Worm (Caenorhabditis elegans) whole organism, young adult: Measurements from ENCODE around the gene Y45F3A.1.

Experiments
- B0035.1 ChIP-seq: sonication (generic microtip); optimal IDR thresholded peaks from 2 replicates; lab custom pipeline; 2016; ENCODE audit warnings: missing genetic modification characterization, mild to moderate bottlenecking, missing compliant biosample characterization, missing genotype, missing genetic modification reagents
- B0336.3 ChIP-seq: fragments of 200-800 bp; sonication (Bioruptor generic); IDR thresholded peaks from 2 replicates; pipeline ENCODE4 v1.3.6; 2022; ENCODE audit warnings: missing genetic modification characterization, missing compliant biosample characterization
- C17E4.6 ChIP-seq: fragments of 200-800 bp; sonication (Bioruptor generic); IDR thresholded peaks from 2 replicates; pipeline ENCODE4 v1.3.6; 2022; ENCODE audit warnings: missing genetic modification reagents, missing genetic modification characterization, missing compliant biosample characterization
- D2030.7 ChIP-seq: fragments of 200-800 bp; sonication (Bioruptor generic); IDR thresholded peaks from 2 replicates; pipeline ENCODE4 v1.3.6; 2022; ENCODE audit warnings: missing genetic modification reagents, missing genetic modification characterization, missing compliant biosample characterization
- F10E7.11 ChIP-seq: sonication (generic microtip); optimal IDR thresholded peaks from 2 replicates; lab custom pipeline; 2017; ENCODE audit warnings: mild to moderate bottlenecking, missing genetic modification characterization, moderate library complexity, missing compliant biosample characterization
- F23B12.7 ChIP-seq: sonication (generic microtip); optimal IDR thresholded peaks from 2 replicates; lab custom pipeline; 2017; ENCODE audit warnings: missing genetic modification characterization, mild to moderate bottlenecking, missing compliant biosample characterization, antibody characterized with exemption, moderate library complexity; ENCODE audit not compliant: insufficient read depth
- F37B4.10 ChIP-seq: fragments of 200-800 bp; sonication (Bioruptor generic); IDR thresholded peaks from 2 replicates; pipeline ENCODE4 v1.3.6; 2022; ENCODE audit warnings: missing genetic modification characterization, missing compliant biosample characterization
- K12H6.12 ChIP-seq: fragments of 200-800 bp; sonication (Bioruptor generic); optimal IDR thresholded peaks from 2 replicates; lab custom pipeline; 2018; ENCODE audit warnings: mild to moderate bottlenecking, missing genetic modification characterization, missing compliant biosample characterization
- ZK185.1 ChIP-seq: sonication (generic microtip); optimal IDR thresholded peaks from 2 replicates; lab custom pipeline; 2016; ENCODE audit warnings: mild to moderate bottlenecking, missing genetic modification characterization, missing compliant biosample characterization; ENCODE audit not compliant: poor library complexity, severe bottlenecking
- attf-5 ChIP-seq: fragments of 200-800 bp; sonication (Bioruptor generic); optimal IDR thresholded peaks from 2 replicates; lab custom pipeline; 2018; ENCODE audit warnings: mild to moderate bottlenecking, missing genetic modification characterization, missing compliant biosample characterization
- attf-6 ChIP-seq: fragments of 200-800 bp; sonication (Bioruptor generic); IDR thresholded peaks from 2 replicates; pipeline ENCODE4 v1.3.6; 2022; ENCODE audit warnings: missing genetic modification reagents, missing genetic modification characterization, missing compliant biosample characterization
- cebp-1 ChIP-seq, 2 experiments: fragments of 200-800 bp in 1 of 2; sonication (Bioruptor generic) in 1 of 2; sonication (generic microtip) in 1 of 2; IDR thresholded peaks in 1 of 2; optimal IDR thresholded peaks in 1 of 2; 2 replicates each; pipeline versions ENCODE4 v1.3.6 to Lab custom; 2017 to 2022; ENCODE audit warnings: missing compliant biosample characterization in 2 of 2, missing genetic modification characterization in 2 of 2, mild to moderate bottlenecking in 1 of 2, missing genetic modification reagents in 1 of 2, moderate library complexity in 1 of 2
- ceh-100 ChIP-seq: fragments of 200-800 bp; sonication (Bioruptor generic); IDR thresholded peaks from 2 replicates; pipeline ENCODE4 v1.3.6; 2022; ENCODE audit warnings: missing genetic modification reagents, missing genetic modification characterization, missing compliant biosample characterization
- ceh-58 ChIP-seq: fragments of 200-800 bp; sonication (Bioruptor generic); IDR thresholded peaks from 2 replicates; pipeline ENCODE4 v1.3.6; 2022; ENCODE audit warnings: missing genetic modification characterization, missing compliant biosample characterization
- egl-44 ChIP-seq: fragments of 200-800 bp; sonication (Bioruptor generic); IDR thresholded peaks from 2 replicates; pipeline ENCODE4 v1.3.6; 2022; ENCODE audit warnings: missing genetic modification reagents, missing genetic modification characterization, missing compliant biosample characterization
- hmg-1.2 ChIP-seq: fragments of 200-800 bp; sonication (Bioruptor generic); IDR thresholded peaks from 2 replicates; pipeline ENCODE4 v1.3.6; 2022; ENCODE audit warnings: missing genetic modification reagents, missing genetic modification characterization, missing compliant biosample characterization
- hmg-20 ChIP-seq: fragments of 200-800 bp; sonication (Bioruptor generic); IDR thresholded peaks from 2 replicates; pipeline ENCODE4 v1.3.6; 2022; ENCODE audit warnings: missing genetic modification reagents, missing genetic modification characterization, missing compliant biosample characterization
- let-526 ChIP-seq: fragments of 200-800 bp; sonication (Bioruptor generic); IDR thresholded peaks from 2 replicates; pipeline ENCODE4 v1.3.6; 2022; ENCODE audit warnings: missing genetic modification reagents, missing genetic modification characterization, missing compliant biosample characterization
- lin-40 ChIP-seq: sonication (generic microtip); optimal IDR thresholded peaks from 2 replicates; lab custom pipeline; 2016; ENCODE audit warnings: missing genetic modification characterization, mild to moderate bottlenecking, missing compliant biosample characterization, missing genotype, missing genetic modification reagents
- lin-54 ChIP-seq: fragments of 200-800 bp; sonication (Bioruptor generic); optimal IDR thresholded peaks from 2 replicates; lab custom pipeline; 2018; ENCODE audit warnings: mild to moderate bottlenecking, missing genetic modification characterization, missing compliant biosample characterization
- madf-3 ChIP-seq: fragments of 200-800 bp; sonication (Bioruptor generic); IDR thresholded peaks from 2 replicates; pipeline ENCODE4 v1.3.6; 2022; ENCODE audit warnings: missing genetic modification reagents, missing genetic modification characterization, missing compliant biosample characterization
- mcd-1 ChIP-seq: fragments of 200-800 bp; sonication (Bioruptor generic); IDR thresholded peaks from 2 replicates; pipeline ENCODE4 v1.3.6; 2022; ENCODE audit warnings: missing genetic modification reagents, missing genetic modification characterization, missing compliant biosample characterization
- nhr-80 ChIP-seq: sonication (generic microtip); optimal IDR thresholded peaks from 2 replicates; lab custom pipeline; 2016; ENCODE audit warnings: missing genetic modification characterization, missing compliant biosample characterization
- pbrm-1 ChIP-seq: fragments of 200-800 bp; sonication (Bioruptor generic); IDR thresholded peaks from 2 replicates; pipeline ENCODE4 v1.3.6; 2022; ENCODE audit warnings: missing genetic modification reagents, missing genetic modification characterization, missing compliant biosample characterization
- pha-4 ChIP-seq: fragments of 150-350 bp; sonication (generic microtip); optimal IDR thresholded peaks from 2 replicates; lab custom pipeline; 2014; ENCODE audit warnings: missing biosample characterization, missing genetic modification reagents, missing genetic modification characterization
- rcor-1 ChIP-seq: fragments of 200-800 bp; sonication (Bioruptor generic); IDR thresholded peaks from 2 replicates; pipeline ENCODE4 v1.3.6; 2022; ENCODE audit warnings: missing genetic modification reagents, missing genetic modification characterization, missing compliant biosample characterization
- repo-1 ChIP-seq: sonication (generic microtip); optimal IDR thresholded peaks from 2 replicates; lab custom pipeline; 2017; ENCODE audit warnings: mild to moderate bottlenecking, missing genetic modification characterization, missing compliant biosample characterization
- snpc-4 ChIP-seq, 5 experiments: fragments of 150-350 bp in 1 of 5; sonication (generic microtip) in 4 of 5; optimal IDR thresholded peaks; 2 replicates each; lab custom pipeline; 2014 to 2018; ENCODE audit warnings: missing genetic modification characterization in 5 of 5, missing biosample characterization in 3 of 5, antibody characterized with exemption in 2 of 5, mild to moderate bottlenecking in 2 of 5, missing compliant biosample characterization in 2 of 5, missing genotype in 2 of 5, moderate library complexity in 2 of 5, missing genetic modification reagents in 1 of 5
- sptf-2 ChIP-seq: fragments of 200-800 bp; sonication (Bioruptor generic); optimal IDR thresholded peaks from 2 replicates; lab custom pipeline; 2018; ENCODE audit warnings: mild to moderate bottlenecking, missing genetic modification characterization, missing compliant biosample characterization
- tbp1 ChIP-seq: fragments of 200-800 bp; sonication (Bioruptor generic); optimal IDR thresholded peaks from 2 replicates; lab custom pipeline; 2018; ENCODE audit warnings: mild to moderate bottlenecking, missing genetic modification characterization, missing compliant biosample characterization
- xnd-1 ChIP-seq: sonication (generic microtip); optimal IDR thresholded peaks from 2 replicates; lab custom pipeline; 2016; ENCODE audit warnings: missing genotype, missing genetic modification reagents, missing genetic modification characterization, missing compliant biosample characterization
- zfh-2 ChIP-seq: fragments of 200-800 bp; sonication (Bioruptor generic); conservative IDR thresholded peaks from 2 replicates; pipeline ENCODE4 v1.3.6; 2022; ENCODE audit warnings: missing genetic modification reagents, missing genetic modification characterization, missing compliant biosample characterization
- zim-3 ChIP-seq: sonication (generic microtip); optimal IDR thresholded peaks from 2 replicates; lab custom pipeline; 2017; ENCODE audit warnings: mild to moderate bottlenecking, missing genetic modification characterization, moderate library complexity, missing compliant biosample characterization
- ztf-18 ChIP-seq: sonication (generic microtip); optimal IDR thresholded peaks from 2 replicates; lab custom pipeline; 2016; ENCODE audit warnings: missing genotype, mild to moderate bottlenecking, missing genetic modification characterization, missing compliant biosample characterization

The Y45F3A.1 gene

DNA sequence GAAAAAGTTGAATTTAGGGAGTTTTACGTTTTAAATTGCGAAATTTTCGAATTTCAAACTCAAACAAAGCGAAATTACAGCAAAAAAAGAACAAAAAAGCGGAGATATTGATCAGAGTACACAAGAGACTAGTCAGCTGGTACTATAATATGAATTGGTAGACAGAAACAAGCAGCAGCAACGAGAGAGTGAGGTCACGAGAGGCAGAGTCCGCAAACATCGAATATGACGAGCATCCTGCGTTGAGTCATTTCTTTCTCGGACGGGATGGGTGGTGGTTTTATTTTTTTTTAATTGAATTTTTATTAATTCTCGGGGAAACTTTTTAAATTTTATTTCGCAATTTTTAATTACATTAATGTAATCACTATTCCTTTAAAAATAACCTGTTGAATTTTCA, 38.0 kb upstream of the Y45F3A.1 start:
- TF ChIP-seq nhr-80 (peak; percentile 70), repo-1 (tag; lab: Kevin White, UChicago) (no peak), sptf-2 (GFP tag; lab: Kevin White, UChicago) (no peak), D2030.7 (GFP tag; lab: Robert Waterston, UW) (no peak), rcor-1 (peak; percentile 7; the same call in 1 of the 2 replicates), F37B4.10 (GFP tag; lab: Robert Waterston, UW) (no peak), pha-4 (peak; percentile 32), F23B12.7 (tag; lab: Kevin White, UChicago) (peak; percentile 4), attf-5 (GFP tag; lab: Kevin White, UChicago) (peak; percentile 89), ceh-100 (GFP tag; lab: Robert Waterston, UW) (0 out of 2 replicates have a peak, but pooled peaks have one; percentile 9), mcd-1 (GFP tag; lab: Robert Waterston, UW) (peak; percentile 70), lin-54 (GFP tag; lab: Kevin White, UChicago) (peak; percentile 28), C17E4.6 (no peak), cebp-1 (GFP tag; IDR thresholded peaks at IDR 0.05; lab: Robert Waterston, UW) (peak; percentile 59; the same call in 1 of the 2 replicates), cebp-1 (tag; optimal IDR thresholded peaks at IDR 0.05; lab: Kevin White, UChicago) (peak; percentile 92), pbrm-1 (0 out of 2 replicates have a peak, but pooled peaks have one; percentile 26), snpc-4 (GFP tag; optimal IDR thresholded peaks at IDR 0.05; lab: Kevin White, UChicago) (no peak), snpc-4 (tag; optimal IDR thresholded peaks at IDR 0.05; lab: Kevin White, UChicago) (peak in 1 of 4 experiments; percentile 2), hmg-20 (no peak), K12H6.12 (tag; lab: Kevin White, UChicago) (peak; percentile 29), tbp1 (GFP tag; lab: Kevin White, UChicago) (peak; percentile 1), B0336.3 (GFP tag; lab: Robert Waterston, UW) (0 out of 2 replicates have a peak, but pooled peaks have one; percentile 28), B0035.1 (tag; lab: Kevin White, UChicago) (no peak), madf-3 (GFP tag; lab: Robert Waterston, UW) (no peak), ztf-18 (tag; lab: Kevin White, UChicago) (peak; percentile 29), attf-6 (GFP tag; lab: Robert Waterston, UW) (no peak), egl-44 (peak; percentile 32; the same call in 1 of the 2 replicates), F10E7.11 (no peak), hmg-1.2 (peak; percentile 49; the same call in 1 of the 2 replicates), zfh-2 (no peak), lin-40 (tag; lab: Kevin White, UChicago) (peak; percentile 56)

DNA sequence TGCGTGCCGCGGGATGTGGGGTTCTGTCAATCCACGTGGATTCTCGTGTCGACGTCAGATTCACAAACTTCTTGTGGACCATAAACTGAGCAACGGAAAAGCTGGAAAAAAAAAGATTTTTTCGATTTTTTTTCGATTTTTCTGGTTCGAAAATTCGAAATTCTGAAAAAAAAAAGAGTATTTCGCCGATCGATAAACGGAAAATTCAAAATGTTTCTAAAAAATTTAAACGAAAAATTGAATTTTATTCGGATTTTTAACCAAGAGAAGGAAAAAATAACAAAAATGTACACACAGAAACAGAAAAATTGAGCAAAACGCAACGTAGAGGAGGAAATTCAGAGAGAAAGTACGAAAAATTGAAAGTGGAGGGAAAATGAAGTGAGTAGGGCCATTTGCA, 34.7 kb upstream of the Y45F3A.1 start, which contains the start of gene Y39A1A.3:
TSS of gene Y39A1A.3 (minus strand) at position 101 of the 400 bp plus-strand sequence.
- TF ChIP-seq ZK185.1 (tag; lab: Kevin White, UChicago) (no peak), cebp-1 (GFP tag; IDR thresholded peaks at IDR 0.05; lab: Robert Waterston, UW) (no peak), cebp-1 (tag; optimal IDR thresholded peaks at IDR 0.05; lab: Kevin White, UChicago) (peak; percentile 14), zim-3 (tag; lab: Kevin White, UChicago) (no peak)

- no peak for TF ChIP-seq ceh-58 (GFP tag; lab: Robert Waterston, UW)
- no peak for TF ChIP-seq xnd-1 (tag; lab: Kevin White, UChicago)
- no peak for TF ChIP-seq let-526 (GFP tag; lab: Robert Waterston, UW)
Measured at ce11 chrIII:10595066-10595465, 33.4 kb upstream of the Y45F3A.1 start, which contains the start of gene Y45F3A.9. TSS of gene Y45F3A.9 (minus strand) at chrIII:10595166.
